Fruit fly (Drosophila melanogaster): ENCODE measurements around the gene Ugt302K1.
A peak's percentile ranks its signal among the peaks of the same experiment; 100 is the strongest.

Ugt302K1 gene

dm6 chr3R:11156858-11157257 is 3.2 kb upstream of the Ugt302K1 start, which contains the start of gene Ugt302C1:
TSS of gene Ugt302C1 (plus strand) at chr3R:11157098.
- TF ChIP-seq CG4496 (GFP tag; IDR thresholded peaks at IDR 0.05) (peak; percentile 47; the same call in 1 of the 3 replicates), CG13204 (GFP tag; optimal IDR thresholded peaks at IDR 0.05) (no peak), CG8159 (tag; optimal IDR thresholded peaks at IDR 0.05) (no peak), CG8301 (tag; optimal IDR thresholded peaks at IDR 0.05) (no peak), CG32121 (GFP tag; IDR thresholded peaks at IDR 0.05) (0 out of 2 replicates have a peak, but pooled peaks have one; percentile 23), Pif1A (GFP tag; optimal IDR thresholded peaks at IDR 0.05) (no peak), Ets98B (GFP tag; IDR thresholded peaks at IDR 0.05) (0 out of 2 replicates have a peak, but pooled peaks have one; percentile 39)

- TF ChIP-seq gl (tag; optimal IDR thresholded peaks at IDR 0.05) (no peak), CG9948 (tag; optimal IDR thresholded peaks at IDR 0.05) (no peak), CG14655 (GFP tag; optimal IDR thresholded peaks at IDR 0.05) (no peak), CG12605 (GFP tag; IDR thresholded peaks at IDR 0.05) (no peak), Pif1B (GFP tag; optimal IDR thresholded peaks at IDR 0.05) (no peak), Pif1A (GFP tag; optimal IDR thresholded peaks at IDR 0.05) (no peak), CG32121 (GFP tag; IDR thresholded peaks at IDR 0.05) (no peak), CG34367 (tag; optimal IDR thresholded peaks at IDR 0.05) (no peak), EcR (GFP tag; optimal IDR thresholded peaks at IDR 0.05) (no peak), fd96Ca (GFP tag; IDR thresholded peaks at IDR 0.05) (no peak), CG13204 (GFP tag; optimal IDR thresholded peaks at IDR 0.05) (no peak), CG17806 (tag; optimal IDR thresholded peaks at IDR 0.05) (no peak), CG10348 (GFP tag; IDR thresholded peaks at IDR 0.05) (no peak), CG4496 (GFP tag; IDR thresholded peaks at IDR 0.05) (no peak), CG8159 (tag; optimal IDR thresholded peaks at IDR 0.05) (no peak), Snoo (tag; optimal IDR thresholded peaks at IDR 0.05) (no peak), D1 (tag; optimal IDR thresholded peaks at IDR 0.05) (no peak)
These were observed 996 bp upstream of the Ugt302K1 start, which contains the start of gene Ugt302E1 for dm6 chr3R:11154576-11155113. TSS of gene Ugt302E1 (plus strand) at chr3R:11154626.

DNA sequence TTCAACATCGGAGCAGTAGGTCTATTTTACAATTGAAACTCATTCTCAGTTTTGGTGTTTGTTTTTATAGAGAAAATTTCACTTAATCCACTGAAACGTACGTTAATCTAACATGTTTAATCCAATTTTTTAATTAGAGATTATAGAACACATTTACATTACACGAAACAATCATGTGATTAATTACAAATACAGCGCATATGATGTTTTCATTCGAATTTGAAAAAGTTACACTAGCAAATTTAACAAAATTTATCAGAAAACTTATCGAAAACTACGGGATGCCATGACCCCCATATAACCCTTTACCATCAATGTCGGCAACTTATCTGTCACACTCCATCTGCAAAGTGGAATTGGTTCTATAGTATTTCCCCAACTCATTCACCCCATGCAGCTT is 8.5 kb downstream of the Ugt302K1 start, which contains the start of gene CheA86a:
CheA86a (minus strand) TSS at position 101 of the 400 bp plus-strand sequence.
- TF ChIP-seq Pif1B (GFP tag; optimal IDR thresholded peaks at IDR 0.05) (no peak), CG4496 (GFP tag; IDR thresholded peaks at IDR 0.05) (no peak), CG14655 (GFP tag; optimal IDR thresholded peaks at IDR 0.05) (no peak), CG32121 (GFP tag; IDR thresholded peaks at IDR 0.05) (no peak), Pif1A (GFP tag; optimal IDR thresholded peaks at IDR 0.05) (no peak), rn (GFP tag; IDR thresholded peaks at IDR 0.05) (no peak), CG15710 (tag; optimal IDR thresholded peaks at IDR 0.05) (no peak)

dm6 chr3R:11136877-11137276 is 16.8 kb downstream of the Ugt302K1 start, which contains the start of gene mAcon2:
TSS of gene mAcon2 (plus strand) at chr3R:11137177.
- TF ChIP-seq CG12605 (GFP tag; IDR thresholded peaks at IDR 0.05) (no peak), Pif1B (GFP tag; optimal IDR thresholded peaks at IDR 0.05) (no peak), fd96Ca (GFP tag; IDR thresholded peaks at IDR 0.05) (no peak), CG14655 (GFP tag; optimal IDR thresholded peaks at IDR 0.05) (no peak), CG8159 (tag; optimal IDR thresholded peaks at IDR 0.05) (no peak), rn (GFP tag; IDR thresholded peaks at IDR 0.05) (no peak), CG10348 (GFP tag; IDR thresholded peaks at IDR 0.05) (no peak), CG4496 (GFP tag; IDR thresholded peaks at IDR 0.05) (no peak), Pif1A (GFP tag; optimal IDR thresholded peaks at IDR 0.05) (no peak), CG32121 (GFP tag; IDR thresholded peaks at IDR 0.05) (no peak), CG8301 (tag; optimal IDR thresholded peaks at IDR 0.05) (no peak), CG34367 (tag; optimal IDR thresholded peaks at IDR 0.05) (no peak), CG15710 (tag; optimal IDR thresholded peaks at IDR 0.05) (no peak), D1 (tag; optimal IDR thresholded peaks at IDR 0.05) (no peak), EcR (GFP tag; optimal IDR thresholded peaks at IDR 0.05) (no peak), CG9948 (tag; optimal IDR thresholded peaks at IDR 0.05) (no peak), Ets98B (GFP tag; IDR thresholded peaks at IDR 0.05) (no peak), CG13204 (GFP tag; optimal IDR thresholded peaks at IDR 0.05) (no peak)

DNA sequence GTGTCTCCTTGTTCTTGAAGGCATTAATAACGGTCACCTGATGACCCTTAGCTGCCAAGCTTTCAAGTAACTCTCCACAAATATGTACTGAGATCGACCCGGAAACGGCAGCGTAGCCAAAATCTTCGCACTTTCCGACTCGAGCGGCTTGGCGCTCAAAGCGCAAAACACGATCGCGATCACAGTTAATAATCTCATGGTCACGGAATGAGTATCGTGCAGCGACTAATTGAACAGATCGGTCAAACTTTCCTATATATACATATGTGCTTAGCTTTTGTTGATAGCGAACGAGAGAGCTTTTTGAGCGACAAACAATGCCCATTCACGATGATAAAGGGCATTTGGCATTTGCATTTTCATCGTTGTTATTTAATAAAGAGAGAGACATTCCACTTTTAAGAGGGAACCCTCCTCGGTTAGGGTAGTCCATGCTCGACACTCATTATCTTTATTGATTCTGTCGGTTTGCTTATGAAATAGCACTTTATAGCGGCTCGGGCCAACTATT is 25.5 kb downstream of the Ugt302K1 start, which contains the start of gene Ugt35C1:
Ugt35C1 (minus strand) TSS at position 213 of the 511 bp plus-strand sequence.
- TF ChIP-seq CG12605 (GFP tag; IDR thresholded peaks at IDR 0.05) (no peak), gl (tag; optimal IDR thresholded peaks at IDR 0.05) (no peak), CG13204 (GFP tag; optimal IDR thresholded peaks at IDR 0.05) (no peak), CG14655 (GFP tag; optimal IDR thresholded peaks at IDR 0.05) (no peak), CG15710 (tag; optimal IDR thresholded peaks at IDR 0.05) (no peak)

dm6 chr3R:11126383-11126782 is 27.3 kb downstream of the Ugt302K1 start:
- TF ChIP-seq CG32121 (GFP tag; IDR thresholded peaks at IDR 0.05) = no peak
- TF ChIP-seq Ets98B (GFP tag; IDR thresholded peaks at IDR 0.05) = no peak
- TF ChIP-seq CG13204 (GFP tag; optimal IDR thresholded peaks at IDR 0.05) = no peak
- TF ChIP-seq Snoo (tag; optimal IDR thresholded peaks at IDR 0.05) = no peak
- TF ChIP-seq gl (tag; optimal IDR thresholded peaks at IDR 0.05) = no peak
- no peak for TF ChIP-seq CG8159 (tag; optimal IDR thresholded peaks at IDR 0.05)

DNA sequence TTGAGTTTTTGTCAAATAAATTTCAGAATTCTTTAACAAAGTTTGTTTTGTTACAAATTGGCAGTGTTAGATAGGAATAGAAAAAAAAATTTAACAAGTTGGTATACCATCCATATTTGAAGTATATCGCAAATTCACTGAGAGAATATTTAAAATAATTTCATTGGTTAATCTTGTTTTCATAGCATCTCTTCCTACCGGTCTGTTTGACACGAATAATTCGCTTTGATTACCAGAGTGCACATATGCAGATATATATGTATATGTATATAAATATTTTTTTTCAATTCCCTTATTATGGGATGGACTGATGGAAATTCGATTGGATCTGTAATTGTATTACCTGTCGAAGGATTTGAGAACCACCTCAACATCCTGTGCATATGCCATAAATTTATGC is 38.0 kb downstream of the Ugt302K1 start, which contains the start of gene SdhCL:
SdhCL (minus strand) TSS at position 101 of the 400 bp plus-strand sequence.
- TF ChIP-seq CG34367 (tag; optimal IDR thresholded peaks at IDR 0.05) = no peak
- TF ChIP-seq CG12605 (GFP tag; IDR thresholded peaks at IDR 0.05) = no peak
- TF ChIP-seq Pif1B (GFP tag; optimal IDR thresholded peaks at IDR 0.05) = no peak
- no peak for TF ChIP-seq CG14655 (GFP tag; optimal IDR thresholded peaks at IDR 0.05)
- TF ChIP-seq CG8159 (tag; optimal IDR thresholded peaks at IDR 0.05) = no peak
- TF ChIP-seq Pif1A (GFP tag; optimal IDR thresholded peaks at IDR 0.05) = no peak
- no peak for TF ChIP-seq rn (GFP tag; IDR thresholded peaks at IDR 0.05)
- no peak for TF ChIP-seq Snoo (tag; optimal IDR thresholded peaks at IDR 0.05)
- TF ChIP-seq CG13204 (GFP tag; optimal IDR thresholded peaks at IDR 0.05) = no peak
- TF ChIP-seq CG17806 (tag; optimal IDR thresholded peaks at IDR 0.05) = no peak
- TF ChIP-seq CG15710 (tag; optimal IDR thresholded peaks at IDR 0.05) = no peak
- no peak for TF ChIP-seq CG8301 (tag; optimal IDR thresholded peaks at IDR 0.05)
- no peak for TF ChIP-seq Ets98B (GFP tag; IDR thresholded peaks at IDR 0.05)
- no peak for TF ChIP-seq gl (tag; optimal IDR thresholded peaks at IDR 0.05)

All from whole organism, pupa.